Fruit fly (Drosophila melanogaster) whole organism, prepupa: ENCODE results near the gene CG32817.

Experiments
- Blimp-1 ChIP-seq: fragments of 200-800 bp; sonication (Bioruptor generic); optimal IDR thresholded peaks from 3 replicates; lab custom pipeline; 2017; ENCODE audit warnings: missing biosample characterization, missing genetic modification characterization, mild to moderate bottlenecking, moderate library complexity, missing genetic modification reagents
- Eip75B ChIP-seq: fragments of 200-800 bp; sonication (Bioruptor generic); optimal IDR thresholded peaks from 3 replicates; lab custom pipeline; 2016; ENCODE audit warnings: missing biosample characterization, missing genetic modification characterization
- Hr39 ChIP-seq: fragments of 200-800 bp; sonication (Bioruptor generic); optimal IDR thresholded peaks from 2 replicates; lab custom pipeline; 2016; ENCODE audit warnings: missing biosample characterization, missing genetic modification characterization
- cyc ChIP-seq: fragments of 200-800 bp; sonication (Bioruptor generic); optimal IDR thresholded peaks from 3 replicates; lab custom pipeline; 2016; ENCODE audit warnings: missing biosample characterization, missing genetic modification characterization

DNA sequence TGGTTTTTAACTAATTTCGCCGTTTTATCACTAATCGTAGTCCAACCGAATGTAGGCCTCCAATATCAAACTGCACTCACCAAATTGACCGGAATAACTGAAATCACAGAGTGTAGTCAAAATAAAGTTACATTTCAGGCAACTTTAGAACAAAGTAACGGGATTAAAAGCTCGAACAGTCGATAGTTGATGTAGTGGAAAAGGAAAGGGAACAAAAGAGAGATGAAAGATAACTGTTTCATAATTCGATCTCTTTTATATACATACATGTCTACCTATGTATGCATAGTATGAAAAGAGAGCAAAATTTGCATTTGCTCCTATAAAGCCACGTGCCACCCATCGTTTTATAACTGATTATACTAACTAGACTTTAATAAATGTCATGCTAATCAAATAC is 8.2 kb upstream of the CG32817 start, which contains the start of gene CG32816:
- no peak for TF ChIP-seq Blimp-1 (GFP tag; lab: Kevin White, UChicago)
- no peak for TF ChIP-seq cyc
- no peak for TF ChIP-seq Eip75B (GFP tag; lab: Kevin White, UChicago)
- TF ChIP-seq Hr39 (GFP tag; lab: Kevin White, UChicago), result no peak
